Fruit fly (Drosophila melanogaster) S2 (cell line): ENCODE results near the gene gukh.

Experiments used
- CG8478 ChIP-seq: fragments of >200 bp; optimal IDR thresholded peaks from 2 replicates; lab custom pipeline; 2018
- CTCF ChIP-seq, 2 experiments: fragments of >200 bp; optimal IDR thresholded peaks; 2 replicates each; lab custom pipeline; 2018

- TF ChIP-seq CG8478 (lab: Kevin White, UChicago) (no peak), CTCF (optimal IDR thresholded peaks at IDR 0.05; lab: Kevin White, UChicago) (no peak)
These were observed 31.1 kb downstream of the gukh start for dm6 chr3R:19014742-19015422.
